Fruit fly (Drosophila melanogaster) S2 (cell line): ENCODE measurements around the gene CG4645.

ENCODE experiments used
- CG8478 ChIP-seq: fragments of >200 bp; optimal IDR thresholded peaks from 2 replicates; lab custom pipeline; 2018
- CTCF ChIP-seq, 2 experiments: fragments of >200 bp; optimal IDR thresholded peaks; 2 replicates each; lab custom pipeline; 2018

CG4645 gene

DNA sequence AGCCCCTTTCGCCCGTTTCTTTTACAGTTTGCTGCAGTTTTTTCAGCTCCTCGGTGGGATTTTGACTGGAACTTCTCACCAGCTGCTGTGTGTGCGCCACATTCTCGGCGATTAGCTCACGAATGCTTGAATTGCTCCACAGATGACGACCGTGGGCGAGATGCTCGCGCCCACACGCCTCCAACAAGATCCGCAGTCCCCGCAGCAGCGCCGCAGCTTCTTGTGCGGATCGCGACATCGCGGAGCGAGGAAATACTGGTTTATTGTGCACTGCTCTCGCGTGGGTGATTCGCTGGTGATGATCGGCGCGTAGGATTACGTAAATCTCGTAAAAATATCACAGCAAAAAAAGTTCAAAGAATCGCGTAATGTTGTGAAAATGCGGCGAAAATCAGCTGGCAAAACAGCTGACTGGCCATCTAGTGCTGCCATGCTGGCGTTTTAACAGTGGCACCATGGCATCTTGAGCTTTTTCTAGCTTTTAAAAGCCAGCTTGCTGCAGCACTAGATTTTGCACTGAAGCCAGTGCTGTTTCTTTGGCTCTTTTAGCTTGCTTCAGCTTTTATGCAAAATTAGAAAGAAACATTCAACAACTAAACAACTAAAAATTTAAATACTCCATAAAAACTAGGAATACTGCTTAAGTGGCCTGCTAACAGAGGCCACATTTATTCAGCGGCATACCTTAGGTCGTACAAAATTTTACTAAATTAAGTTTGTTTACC is 8.9 kb upstream of the CG4645 start, which contains the start of gene Coq8:
Gene Coq8 (minus strand): TSS at position 397 of the 725 bp plus-strand sequence.
- TF ChIP-seq CTCF (optimal IDR thresholded peaks at IDR 0.05; lab: Kevin White, UChicago) (no peak), CG8478 (no peak)

DNA sequence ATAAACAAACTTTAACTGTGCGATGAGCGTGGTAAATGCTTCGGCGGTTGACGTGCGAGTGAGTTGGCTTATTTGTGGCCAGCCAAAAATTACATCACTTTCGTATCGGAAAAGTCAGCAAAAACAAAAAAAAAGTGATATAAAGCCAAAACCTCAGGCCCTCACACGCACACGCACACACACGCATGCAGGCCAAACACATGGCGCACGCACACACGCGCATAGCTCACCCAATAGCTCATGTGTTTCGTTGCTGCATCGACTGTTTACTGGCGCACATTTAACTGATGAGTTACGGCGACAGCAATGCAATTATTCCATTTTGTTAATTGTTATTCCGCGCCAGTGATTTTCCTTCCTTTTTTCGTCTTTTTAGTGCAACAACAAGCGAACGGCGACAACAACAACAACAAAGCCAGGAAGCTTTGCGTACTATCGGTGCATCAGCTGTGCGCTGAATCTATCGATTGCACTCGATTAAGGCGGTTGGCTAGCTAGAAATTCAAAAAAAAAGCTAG is 6.6 kb upstream of the CG4645 start, which contains the start of gene Flad1:
Gene Flad1 (minus strand): TSS at position 418 of the 518 bp plus-strand sequence.
- TF ChIP-seq CTCF (optimal IDR thresholded peaks at IDR 0.05; lab: Kevin White, UChicago): no peak
- no peak for TF ChIP-seq CG8478

DNA sequence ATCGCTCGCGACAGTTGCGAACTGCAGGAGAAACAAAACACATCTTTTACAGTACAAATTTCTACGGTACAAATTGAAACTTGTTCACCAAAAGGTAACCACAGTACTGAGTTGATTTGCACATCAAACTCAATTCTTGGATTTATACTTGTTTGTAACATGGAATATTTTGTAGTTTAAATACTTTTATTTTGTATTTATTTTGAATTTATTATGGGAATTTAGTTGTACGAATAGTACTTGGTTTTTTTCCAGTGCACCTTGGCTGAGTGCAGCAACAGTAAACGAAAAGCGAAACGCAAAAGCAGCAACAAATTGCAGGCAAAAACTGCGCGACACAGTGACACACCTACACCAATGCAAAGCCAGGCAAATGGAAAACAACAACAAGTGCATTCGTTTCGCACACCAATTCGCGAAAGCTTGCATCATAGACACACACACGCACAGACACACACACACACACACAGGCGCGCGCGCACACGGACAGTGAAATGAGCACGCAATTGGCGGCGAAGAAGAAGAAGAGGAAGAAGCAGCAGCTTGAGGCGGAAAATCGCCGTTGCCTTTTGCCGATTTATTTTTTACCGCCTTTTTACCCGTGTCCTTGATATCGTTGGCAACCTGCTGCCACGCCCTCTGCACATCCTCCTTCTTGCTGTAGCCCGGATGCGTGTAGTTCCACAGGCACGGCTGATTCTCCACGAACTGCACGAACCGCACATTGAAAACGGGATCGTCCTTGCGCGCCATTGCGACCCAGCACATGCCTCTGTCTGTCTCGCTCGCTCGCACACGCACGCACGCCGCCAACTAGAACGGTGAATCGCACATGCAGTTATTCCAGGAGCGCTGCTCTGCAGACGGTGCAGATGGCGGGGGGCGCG is 4.5 kb upstream of the CG4645 start:
- TF ChIP-seq CG8478: no peak
- no peak for TF ChIP-seq CTCF (optimal IDR thresholded peaks at IDR 0.05; lab: Kevin White, UChicago)

DNA sequence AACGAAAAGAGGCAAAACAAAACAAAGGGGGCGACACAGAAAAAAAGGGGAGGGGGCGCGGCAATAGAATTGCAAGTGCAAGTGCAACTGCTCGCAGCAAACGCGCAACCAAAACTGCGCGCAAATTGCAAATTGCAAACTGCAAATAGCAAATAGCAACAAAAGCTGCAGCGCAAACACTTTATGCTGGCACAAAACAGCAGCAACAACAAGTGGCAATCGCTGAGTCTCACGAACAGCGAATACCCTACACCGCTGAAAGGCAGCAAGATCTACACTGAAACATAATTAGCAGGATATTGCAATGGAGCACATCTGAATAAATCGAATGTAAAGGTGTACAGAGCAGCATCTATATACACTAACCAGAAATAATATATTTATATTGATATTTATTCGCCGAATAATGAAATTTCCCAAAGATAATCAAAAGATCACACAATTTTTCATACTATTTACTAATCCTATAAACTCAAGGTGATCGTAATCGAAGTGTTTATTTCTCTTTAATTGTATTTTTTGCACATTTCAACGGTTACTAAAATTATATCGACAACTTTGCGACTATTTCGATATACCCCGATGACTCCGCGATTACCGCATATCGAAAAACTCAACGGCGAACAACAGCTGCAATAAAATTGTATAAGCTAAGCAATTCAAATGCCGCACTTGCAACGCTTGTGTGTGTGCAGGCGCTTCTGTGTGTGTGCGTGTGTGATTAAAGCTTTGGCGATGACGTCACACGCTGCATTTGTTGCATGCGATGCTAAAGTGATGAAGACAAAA is 3.7 kb upstream of the CG4645 start, which contains the start of gene CG4404:
Gene CG4404 (minus strand): TSS at position 118 of the 789 bp plus-strand sequence.
- no peak for TF ChIP-seq CG8478
- no peak for TF ChIP-seq CTCF (optimal IDR thresholded peaks at IDR 0.05; lab: Kevin White, UChicago)

DNA sequence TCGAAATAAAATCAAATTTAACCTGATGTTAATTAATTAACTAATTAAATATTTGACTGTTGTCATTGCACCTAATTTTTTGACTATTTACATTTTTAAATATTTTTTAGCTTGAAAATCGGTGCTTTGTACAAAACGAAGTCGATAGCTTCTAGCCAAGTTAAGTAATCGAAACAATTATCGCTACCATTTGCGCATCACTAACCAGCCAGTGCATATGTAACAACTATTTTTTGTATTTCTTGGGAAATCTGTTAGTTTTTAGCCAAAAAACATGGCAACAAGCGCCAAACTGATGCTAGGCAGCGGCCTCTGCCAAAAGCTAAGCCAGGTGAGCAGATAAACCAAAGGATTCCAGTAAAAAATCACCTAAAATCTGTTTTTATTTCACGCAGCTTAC is 2.8 kb upstream of the CG4645 start, which contains the start of gene mRpL49:
Gene mRpL49 (plus strand): TSS at position 192 of the 400 bp plus-strand sequence.
- TF ChIP-seq CTCF (optimal IDR thresholded peaks at IDR 0.05; lab: Kevin White, UChicago) (no peak), CG8478 (no peak)

DNA sequence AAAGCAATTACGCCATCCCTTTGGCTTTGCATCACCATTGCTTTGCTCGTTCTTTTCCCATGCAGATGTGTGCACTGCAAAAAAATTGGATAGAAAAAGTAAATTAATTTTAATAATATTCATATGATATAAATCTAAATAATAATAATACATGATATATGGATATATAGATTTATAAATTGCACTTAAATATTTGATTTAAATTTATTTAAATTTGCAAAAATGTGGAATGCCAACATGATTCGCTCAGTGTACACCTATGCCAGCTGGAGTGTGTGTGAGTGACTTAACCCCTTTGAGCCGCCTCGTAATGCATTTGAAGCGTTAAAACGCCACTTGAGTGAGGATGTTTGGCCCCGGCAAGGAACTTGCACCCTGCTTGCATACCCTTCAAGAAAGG is 4.0 kb downstream of the CG4645 start:
- TF ChIP-seq CG8478 (no peak), CTCF (optimal IDR thresholded peaks at IDR 0.05; lab: Kevin White, UChicago) (no peak)

DNA sequence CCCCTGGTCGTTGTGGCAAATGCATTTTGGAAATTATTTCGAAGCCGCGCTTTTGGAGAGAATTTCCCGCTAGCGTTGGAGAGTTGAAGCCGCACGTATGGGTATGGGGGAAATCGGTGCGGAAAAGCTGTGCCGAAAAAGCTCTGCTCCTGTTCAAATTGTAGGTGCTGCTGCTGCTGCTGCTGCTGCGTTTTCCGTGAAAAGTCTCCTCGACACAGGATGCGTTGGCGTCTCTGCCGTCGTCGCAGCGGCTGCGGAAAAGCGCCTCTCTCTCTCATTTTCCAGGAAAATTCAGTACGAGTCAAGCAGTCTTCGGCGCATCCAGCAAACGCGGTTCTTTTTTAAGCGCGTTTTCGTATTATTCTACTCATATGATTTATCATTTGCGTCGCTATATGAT is 7.4 kb downstream of the CG4645 start, which contains the start of gene fne:
Gene fne (plus strand): TSS at position 301 of the 400 bp plus-strand sequence.
- no peak for TF ChIP-seq CG8478
- no peak for TF ChIP-seq CTCF (optimal IDR thresholded peaks at IDR 0.05; lab: Kevin White, UChicago)

DNA sequence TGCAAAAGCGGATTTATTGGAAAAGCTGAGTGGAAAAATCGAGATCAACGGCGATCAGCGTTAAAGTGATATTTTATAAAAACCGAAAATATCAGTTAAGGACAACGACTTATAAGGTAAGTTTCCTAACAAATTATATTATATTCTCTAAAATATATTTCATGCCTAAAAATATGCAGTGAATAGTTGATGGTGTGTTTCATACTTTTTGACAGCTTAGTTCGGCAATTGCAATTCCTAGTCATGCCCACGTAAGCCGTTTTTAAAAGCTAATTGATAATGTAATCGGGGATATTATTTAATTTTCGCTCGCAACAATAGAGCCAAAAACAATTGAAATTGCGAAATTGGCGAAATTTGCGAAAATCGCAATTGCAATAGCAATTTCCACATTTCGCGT is 9.8 kb downstream of the CG4645 start:
- TF ChIP-seq CTCF (optimal IDR thresholded peaks at IDR 0.05; lab: Kevin White, UChicago): no peak
- no peak for TF ChIP-seq CG8478

DNA sequence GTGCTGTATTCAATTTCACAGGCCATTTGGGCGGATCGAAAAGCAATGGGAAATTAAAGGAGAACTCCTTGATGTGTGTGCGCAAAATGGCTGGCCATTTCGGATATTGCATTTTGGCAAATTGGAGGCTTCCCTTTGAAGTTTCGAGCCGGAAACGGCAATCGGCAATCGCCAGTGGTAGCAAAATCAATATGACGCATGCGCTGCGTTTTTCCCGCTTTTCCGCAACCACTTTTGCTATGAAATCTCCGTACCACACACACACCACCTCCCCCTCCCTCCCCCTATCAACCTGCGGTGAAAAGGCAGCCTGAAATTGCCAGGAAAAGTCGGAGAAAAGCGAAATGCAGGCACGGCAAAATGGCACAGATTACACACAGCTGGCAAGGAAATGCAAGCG is 12.6 kb downstream of the CG4645 start:
- TF ChIP-seq CG8478 (no peak), CTCF (optimal IDR thresholded peaks at IDR 0.05; lab: Kevin White, UChicago) (no peak)

DNA sequence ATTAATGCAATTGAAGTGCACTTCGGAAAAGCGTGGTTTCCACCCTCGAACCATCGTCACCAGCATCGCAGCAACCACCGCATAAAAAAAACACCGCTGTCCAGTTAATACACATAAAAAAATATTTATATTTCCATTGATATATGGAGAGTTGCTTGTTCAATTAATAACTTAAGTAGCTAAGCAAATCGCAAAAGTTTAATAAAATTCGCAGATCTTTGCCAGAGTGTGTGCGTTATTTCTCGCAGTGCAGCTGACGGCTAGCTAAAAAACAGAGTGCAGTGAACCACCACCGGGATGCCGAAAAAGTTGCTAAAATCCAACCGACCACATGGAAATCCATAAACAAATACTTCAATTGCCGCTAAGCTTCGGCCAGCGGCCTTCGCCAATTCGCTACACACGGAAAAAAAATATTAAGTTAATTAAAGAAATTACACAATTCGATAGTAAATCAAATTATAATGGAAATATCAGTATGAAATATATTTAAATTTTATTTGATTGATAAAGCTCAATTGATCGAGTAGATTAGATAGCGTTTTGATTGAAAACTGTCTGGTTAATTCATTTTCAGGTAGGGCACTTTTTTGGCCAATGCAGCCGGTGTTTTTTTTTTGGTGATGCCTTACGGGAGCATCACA is 13.6 kb downstream of the CG4645 start:
- no peak for TF ChIP-seq CG8478
- no peak for TF ChIP-seq CTCF (optimal IDR thresholded peaks at IDR 0.05; lab: Kevin White, UChicago)

DNA sequence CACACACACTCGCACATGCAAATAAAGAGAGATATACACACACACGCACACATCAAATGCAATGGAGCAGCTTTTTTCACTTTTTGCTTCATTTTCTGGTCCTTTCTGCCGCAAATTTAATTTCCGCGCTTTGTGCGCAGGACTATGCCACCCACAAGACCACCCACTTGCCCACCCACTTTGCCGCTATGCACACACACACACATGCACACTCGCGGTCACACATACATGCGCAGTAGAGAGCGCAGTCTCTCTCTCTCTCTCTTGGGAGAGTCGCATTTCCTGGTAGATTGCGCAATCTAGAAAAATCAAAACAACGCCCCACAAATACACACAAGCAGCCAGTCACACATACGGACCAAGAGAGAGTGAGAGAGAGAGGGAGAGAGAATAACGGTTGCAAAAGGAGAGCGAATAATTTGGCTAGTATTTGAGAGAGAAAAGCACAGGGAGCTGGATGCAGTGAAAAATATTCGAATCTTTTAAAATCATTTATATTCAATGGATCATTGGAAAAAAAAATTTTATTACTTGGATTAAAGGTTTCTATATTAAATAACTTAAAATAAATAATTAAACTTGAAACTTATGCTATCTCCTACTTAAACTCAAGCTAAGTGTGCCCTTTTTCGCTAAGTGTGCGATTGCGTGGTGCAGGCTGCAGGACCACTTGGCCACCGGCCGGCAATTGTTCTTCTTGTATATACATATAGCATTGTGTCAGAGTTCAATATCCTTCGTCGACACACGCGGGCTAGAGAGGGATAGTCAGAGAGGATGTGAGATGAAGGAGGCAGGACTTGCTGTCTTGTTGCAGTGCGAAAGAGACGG is 15.9 kb downstream of the CG4645 start:
- TF ChIP-seq CTCF (optimal IDR thresholded peaks at IDR 0.05; lab: Kevin White, UChicago) (no peak), CG8478 (no peak)

DNA sequence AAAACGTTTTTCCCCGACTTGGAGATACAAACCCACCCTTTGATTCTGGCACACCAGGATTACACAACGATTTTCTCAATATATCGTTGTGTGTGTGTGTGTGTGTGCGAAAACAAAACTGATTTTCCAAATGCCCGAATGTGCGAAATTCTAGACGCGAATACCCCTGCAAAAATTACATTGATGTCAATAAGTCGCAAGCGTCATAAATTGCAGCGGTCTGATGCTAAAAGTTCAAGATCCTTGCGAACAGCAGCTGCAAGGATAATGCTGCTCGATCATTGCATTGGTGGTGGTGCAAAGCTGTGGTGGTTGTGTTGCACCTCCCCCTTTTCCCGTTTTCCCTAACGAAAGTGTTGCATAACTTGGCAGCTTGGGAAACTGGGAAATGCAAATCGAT is 17.9 kb downstream of the CG4645 start:
- TF ChIP-seq CTCF (optimal IDR thresholded peaks at IDR 0.05; lab: Kevin White, UChicago): no peak
- no peak for TF ChIP-seq CG8478

DNA sequence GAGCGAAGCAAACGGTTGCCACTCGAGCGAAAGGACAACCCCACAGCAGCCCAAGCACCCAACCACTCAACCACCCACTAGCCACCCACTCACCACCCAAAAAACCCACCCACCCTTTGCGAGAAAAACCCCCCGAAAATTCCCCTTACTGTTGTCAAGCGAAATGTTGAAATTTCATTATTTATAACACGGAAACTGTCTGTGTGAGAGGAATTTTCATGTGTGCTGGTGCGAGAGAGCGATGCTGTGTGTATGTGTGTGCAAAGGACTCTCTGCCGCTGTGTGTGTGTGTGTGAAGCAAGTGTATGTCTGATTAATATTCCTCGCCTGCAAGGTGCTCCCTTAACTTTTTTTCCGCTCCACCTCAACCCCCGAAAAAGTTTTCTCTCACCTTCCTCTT is 20.1 kb downstream of the CG4645 start:
- TF ChIP-seq CG8478 (no peak), CTCF (optimal IDR thresholded peaks at IDR 0.05; lab: Kevin White, UChicago) (no peak)
